Fruit fly (Drosophila melanogaster) whole organism: ENCODE results near the gene cold.

Experiments used
- CG8478 ChIP-seq: fragments of >200 bp; optimal IDR thresholded peaks from 2 replicates; lab custom pipeline; 2018; ENCODE audit warnings: inconsistent platforms
- Dll ChIP-seq: fragments of >200 bp; optimal IDR thresholded peaks from 2 replicates; lab custom pipeline; 2017
- EcR ChIP-seq, 2 experiments: fragments of >200 bp; optimal IDR thresholded peaks; 2 replicates each; lab custom pipeline; 2017; ENCODE audit warnings: missing biosample characterization in 2 of 2, missing genetic modification characterization in 2 of 2, missing genetic modification reagents in 2 of 2
- pan ChIP-seq: fragments of >200 bp; optimal IDR thresholded peaks from 2 replicates; lab custom pipeline; 2017
- psq ChIP-seq: fragments of >200 bp; optimal IDR thresholded peaks from 2 replicates; lab custom pipeline; 2017
- usp ChIP-seq: fragments of >200 bp; optimal IDR thresholded peaks from 2 replicates; lab custom pipeline; 2017; ENCODE audit warnings: missing biosample characterization, missing genetic modification characterization, mixed read lengths

cold gene

DNA sequence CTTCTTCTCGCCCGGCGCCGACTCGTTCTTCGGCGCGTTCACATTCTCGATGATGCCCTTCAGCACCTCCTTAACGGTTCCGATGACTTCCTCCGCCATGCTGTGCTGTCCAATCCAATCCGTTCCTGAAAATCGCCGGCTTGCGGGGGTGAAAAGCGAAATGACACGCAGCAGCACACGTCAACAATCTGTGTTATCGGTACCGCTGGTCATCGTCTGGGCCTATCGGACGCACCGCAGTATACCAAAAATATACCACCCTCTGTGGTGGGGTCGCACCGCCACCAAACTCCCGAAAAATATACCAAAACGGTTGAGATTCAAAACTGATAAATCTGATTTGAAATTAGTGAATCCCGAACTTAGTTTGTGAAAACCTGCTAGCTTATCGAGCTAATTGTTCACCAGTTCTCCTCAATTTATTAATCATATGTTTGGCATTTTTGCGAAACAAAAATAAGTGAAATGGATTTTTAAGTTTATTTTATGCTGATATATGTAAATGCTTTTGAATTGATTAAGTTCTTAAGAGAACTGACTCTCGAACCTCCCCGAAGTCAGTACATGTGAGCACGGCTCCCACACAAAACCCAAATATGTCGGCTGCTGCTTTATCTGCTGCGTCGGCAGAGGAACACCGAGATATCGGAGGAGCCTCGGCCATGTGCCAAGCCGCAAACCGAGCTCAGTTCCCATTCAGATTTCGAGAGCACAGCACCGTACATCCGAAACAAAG lies 29.5 kb upstream of the cold start, which contains the start of the genes Spp and nAChRbeta3:
Gene Spp (minus strand): TSS at position 210 of the 736 bp plus-strand sequence.
Gene nAChRbeta3 (plus strand): TSS at position 686 of the 736 bp plus-strand sequence.
- TF ChIP-seq CG8478 (lab: Kevin White, UChicago) (no peak), psq (no peak), usp (GFP tag; lab: Kevin White, UChicago) (no peak), EcR (GFP tag; optimal IDR thresholded peaks at IDR 0.05; lab: Kevin White, UChicago) (no peak), Dll (lab: Kevin White, UChicago) (no peak), pan (lab: Kevin White, UChicago) (no peak)

DNA sequence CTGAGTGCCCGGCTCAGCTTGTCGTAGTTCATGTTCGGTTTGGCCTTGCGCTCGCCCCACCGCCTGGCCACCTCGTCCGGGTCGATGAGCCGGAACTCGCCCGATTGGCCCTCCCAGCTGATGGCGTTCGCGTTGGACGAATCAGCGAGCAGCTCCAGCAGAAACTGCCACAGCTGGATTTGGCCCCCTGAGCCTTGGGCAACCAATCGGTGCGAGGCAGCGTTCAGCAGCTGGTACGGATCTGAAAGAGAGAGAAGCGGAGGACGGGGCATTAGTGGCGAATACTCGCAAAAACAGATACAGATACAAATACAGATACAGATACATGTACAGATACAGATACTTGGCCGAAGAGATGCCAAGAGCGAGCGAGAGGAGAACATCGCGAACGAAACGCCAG lies 26.1 kb upstream of the cold start:
- TF ChIP-seq CG8478 (lab: Kevin White, UChicago): peak; percentile 34
- TF ChIP-seq Dll (lab: Kevin White, UChicago): no peak
- TF ChIP-seq pan (lab: Kevin White, UChicago): no peak
- no peak for TF ChIP-seq usp (GFP tag; lab: Kevin White, UChicago)

DNA sequence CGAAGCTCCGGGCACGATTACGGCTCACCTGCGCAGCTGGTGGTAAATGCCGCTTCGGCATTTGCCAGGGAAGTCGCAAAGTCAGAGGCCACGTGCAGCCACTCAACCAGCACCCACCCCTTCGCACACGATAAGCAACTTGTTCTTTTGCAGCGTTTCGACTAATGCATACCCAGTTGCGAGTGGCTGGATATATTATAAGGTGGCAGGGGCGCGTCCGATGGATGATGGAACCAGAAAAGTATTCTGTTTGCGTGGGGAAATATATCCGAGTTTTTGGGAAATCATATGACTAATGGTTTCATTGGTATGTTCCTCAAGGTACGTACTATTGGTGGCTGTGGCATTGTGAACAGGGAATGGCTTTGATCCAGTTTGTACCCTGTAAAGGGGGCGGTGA lies 24.5 kb upstream of the cold start:
- TF ChIP-seq usp (GFP tag; lab: Kevin White, UChicago): no peak
- TF ChIP-seq psq: no peak
- TF ChIP-seq pan (lab: Kevin White, UChicago): peak; percentile 64

DNA sequence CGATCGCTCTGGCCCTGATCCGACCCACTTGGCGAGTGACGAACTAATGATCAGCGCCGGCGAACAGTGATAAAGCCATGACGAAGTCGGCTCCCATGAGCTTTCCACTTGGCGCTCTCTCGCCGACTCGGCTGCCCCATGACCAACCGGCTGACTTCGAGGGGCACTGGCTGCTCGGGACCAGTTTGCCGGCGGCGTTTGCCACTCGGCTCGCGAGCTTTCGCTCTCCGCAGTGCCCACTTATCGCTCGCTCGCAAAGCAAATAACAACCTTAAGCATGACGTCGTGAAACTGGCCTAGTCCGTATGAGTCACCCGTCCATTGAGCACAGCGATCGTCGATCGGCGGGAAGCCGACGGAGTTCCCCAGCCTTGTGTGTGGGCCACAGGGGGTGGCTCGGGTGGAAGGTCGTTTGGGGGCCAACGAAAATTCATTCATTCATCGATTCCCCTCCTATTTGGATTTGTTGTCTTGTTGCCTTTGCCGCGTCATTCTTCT lies 21.6 kb upstream of the cold start, which contains the start of gene Ets21C:
Gene Ets21C (minus strand): TSS at position 492 of the 498 bp plus-strand sequence.
- TF ChIP-seq EcR (GFP tag; optimal IDR thresholded peaks at IDR 0.05; lab: Kevin White, UChicago) (no peak), CG8478 (lab: Kevin White, UChicago) (no peak), psq (no peak), pan (lab: Kevin White, UChicago) (no peak), Dll (lab: Kevin White, UChicago) (peak; percentile 83), usp (GFP tag; lab: Kevin White, UChicago) (no peak)

DNA sequence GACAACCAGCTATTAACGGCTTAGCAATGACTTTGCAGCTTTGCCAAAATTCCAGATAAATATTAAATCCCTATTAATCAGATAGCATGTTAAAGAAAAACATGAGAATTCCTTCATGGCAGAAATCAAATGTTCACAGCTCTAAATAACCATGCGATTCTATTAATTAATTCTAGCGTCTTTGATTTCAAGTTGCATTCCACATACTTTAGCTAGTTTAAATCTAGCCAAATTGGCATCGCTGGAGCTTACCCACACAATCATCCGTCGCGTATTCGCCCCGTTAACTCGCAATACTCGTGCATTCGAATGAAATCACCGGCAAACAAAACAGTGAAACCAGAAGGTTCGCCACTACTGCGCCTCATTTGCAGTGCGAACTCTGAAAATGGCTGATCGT lies 14.8 kb upstream of the cold start, which contains the start of gene Tspo:
Gene Tspo (plus strand): TSS at position 302 of the 400 bp plus-strand sequence.
- TF ChIP-seq psq: no peak
- TF ChIP-seq Dll (lab: Kevin White, UChicago): no peak
- no peak for TF ChIP-seq CG8478 (lab: Kevin White, UChicago)
- no peak for TF ChIP-seq usp (GFP tag; lab: Kevin White, UChicago)
- no peak for TF ChIP-seq EcR (GFP tag; optimal IDR thresholded peaks at IDR 0.05; lab: Kevin White, UChicago)
- TF ChIP-seq pan (lab: Kevin White, UChicago): no peak

DNA sequence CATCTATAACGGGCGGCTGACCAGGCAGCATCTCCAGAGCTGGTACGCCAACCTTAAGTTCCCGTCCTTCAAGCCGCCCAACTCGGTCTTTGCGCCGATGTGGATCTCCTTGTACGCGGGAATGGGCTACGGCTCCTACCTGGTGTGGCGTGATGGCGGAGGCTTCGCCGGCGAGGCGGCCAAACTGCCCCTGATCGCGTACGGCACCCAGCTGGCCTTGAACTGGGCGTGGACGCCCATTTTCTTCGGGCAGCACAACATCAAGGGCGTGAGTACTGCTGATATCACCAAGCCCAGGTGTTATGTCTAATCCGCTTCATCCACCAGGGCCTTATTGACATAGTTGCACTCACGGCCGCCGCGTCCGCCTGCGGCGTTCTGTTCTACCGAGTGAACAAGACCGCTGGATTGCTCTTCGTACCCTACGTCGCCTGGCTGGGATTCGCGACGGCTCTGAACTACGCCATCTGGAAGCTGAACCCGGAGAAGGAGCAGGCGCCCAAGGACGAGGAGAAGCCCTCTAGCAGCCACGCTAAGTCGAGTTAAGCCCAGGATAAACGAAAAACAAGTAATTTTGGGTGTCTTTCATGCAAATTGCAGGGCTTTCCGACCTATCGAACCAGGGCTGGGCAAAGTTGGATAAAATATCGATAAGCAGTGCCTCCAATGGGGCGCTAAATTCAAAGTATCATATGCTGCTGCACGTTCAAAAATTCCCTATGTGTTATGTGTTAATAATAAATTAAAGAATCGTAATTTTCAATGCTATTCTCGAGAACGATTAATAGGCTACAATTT lies 14.1 kb upstream of the cold start, which contains the start of gene rempA:
Gene rempA (minus strand): TSS at position 541 of the 798 bp plus-strand sequence.
- no peak for TF ChIP-seq psq
- no peak for TF ChIP-seq CG8478 (lab: Kevin White, UChicago)
- TF ChIP-seq Dll (lab: Kevin White, UChicago): peak; percentile 36
- no peak for TF ChIP-seq EcR (GFP tag; optimal IDR thresholded peaks at IDR 0.05; lab: Kevin White, UChicago)

DNA sequence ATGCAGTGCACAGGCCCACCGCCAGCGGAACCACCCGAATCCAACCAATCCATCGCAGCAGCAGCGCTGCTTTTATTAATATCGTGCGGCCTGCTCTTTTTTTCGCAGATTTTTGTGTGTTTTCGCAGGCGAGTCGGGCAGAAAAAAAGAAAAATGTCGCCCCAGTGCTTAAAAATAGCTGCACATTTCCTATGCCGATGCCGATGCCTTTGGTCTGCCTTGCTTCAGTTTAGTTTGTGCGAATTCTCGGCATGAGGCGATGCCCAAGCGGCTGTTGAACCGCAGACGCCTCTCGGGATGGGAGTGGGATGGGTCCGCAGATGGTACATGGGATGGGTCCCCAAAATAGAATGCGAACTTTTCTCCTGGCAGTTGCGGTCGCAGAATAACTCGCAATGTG lies 10.8 kb upstream of the cold start:
- no peak for TF ChIP-seq EcR (GFP tag; optimal IDR thresholded peaks at IDR 0.05; lab: Kevin White, UChicago)
- no peak for TF ChIP-seq CG8478 (lab: Kevin White, UChicago)
- TF ChIP-seq Dll (lab: Kevin White, UChicago): no peak
- TF ChIP-seq pan (lab: Kevin White, UChicago): no peak
- TF ChIP-seq psq: no peak
- no peak for TF ChIP-seq usp (GFP tag; lab: Kevin White, UChicago)

DNA sequence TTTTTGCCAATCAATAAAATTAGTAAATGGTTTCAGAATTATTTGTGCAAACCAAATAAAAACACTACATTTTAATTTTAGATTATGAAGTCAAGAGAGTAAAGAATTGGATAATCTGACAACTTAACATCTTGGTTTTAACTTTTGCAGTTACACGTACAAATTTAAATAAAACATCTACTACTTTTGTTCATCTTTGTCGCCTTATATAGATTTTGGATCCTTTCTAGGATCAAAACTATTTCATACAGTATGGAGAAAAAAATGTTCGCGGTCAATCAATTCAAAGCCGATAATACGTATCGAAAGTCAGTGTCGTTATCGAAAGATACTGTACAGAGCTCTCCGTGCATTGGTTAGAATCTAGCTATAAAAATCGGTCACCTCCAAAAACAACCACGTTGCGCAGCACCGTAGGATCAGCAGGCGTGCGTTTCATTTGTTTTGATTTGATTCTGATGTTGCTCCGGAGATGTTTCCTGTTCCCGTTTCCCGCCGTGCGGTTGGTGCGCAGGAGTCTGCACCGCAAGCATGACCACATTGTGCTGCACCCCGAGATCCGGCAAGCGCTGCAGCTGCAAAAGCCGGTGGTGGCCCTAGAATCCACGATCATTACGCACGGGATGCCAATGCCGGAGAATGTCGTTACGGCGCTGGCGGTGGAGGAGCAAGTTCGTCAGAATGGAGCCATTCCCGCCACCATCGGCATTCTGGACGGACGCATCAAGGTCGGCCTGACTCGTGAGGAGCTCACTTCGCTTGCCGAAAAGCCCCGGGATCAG lies 10.1 kb upstream of the cold start, which contains the start of the genes uncNacbeta and CG2794:
Gene uncNacbeta (minus strand): TSS at position 51 of the 782 bp plus-strand sequence.
Gene CG2794 (plus strand): TSS at position 395 of the 782 bp plus-strand sequence.
- no peak for TF ChIP-seq CG8478 (lab: Kevin White, UChicago)
- no peak for TF ChIP-seq Dll (lab: Kevin White, UChicago)
- TF ChIP-seq psq: no peak
- TF ChIP-seq pan (lab: Kevin White, UChicago): no peak
- no peak for TF ChIP-seq usp (GFP tag; lab: Kevin White, UChicago)
- TF ChIP-seq EcR (GFP tag; optimal IDR thresholded peaks at IDR 0.05; lab: Kevin White, UChicago): no peak

DNA sequence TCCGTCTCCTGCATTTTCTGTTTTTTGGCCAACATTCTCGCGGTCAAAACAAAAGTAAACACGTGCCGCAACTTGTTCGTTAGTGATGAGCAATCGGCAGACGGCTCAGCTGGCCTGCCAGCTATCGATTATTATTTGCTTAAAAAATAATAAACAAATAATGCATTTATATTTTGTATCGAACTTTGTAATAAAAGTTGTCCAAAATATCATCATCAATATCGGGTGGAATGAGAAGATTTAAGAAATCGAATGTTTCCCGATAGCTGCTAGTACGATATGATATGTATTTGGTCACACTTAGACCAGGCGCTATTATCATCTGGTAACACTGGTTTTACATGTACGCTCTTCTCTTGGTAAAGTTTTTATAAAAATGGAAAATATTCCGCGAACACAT lies 6.1 kb upstream of the cold start, which contains the start of the genes Nle and Sf3b1:
Gene Nle (minus strand): TSS at position 92 of the 400 bp plus-strand sequence.
Gene Sf3b1 (plus strand): TSS at position 311 of the 400 bp plus-strand sequence.
- no peak for TF ChIP-seq Dll (lab: Kevin White, UChicago)
- no peak for TF ChIP-seq EcR (GFP tag; optimal IDR thresholded peaks at IDR 0.05; lab: Kevin White, UChicago)
- no peak for TF ChIP-seq psq
- TF ChIP-seq usp (GFP tag; lab: Kevin White, UChicago): no peak

DNA sequence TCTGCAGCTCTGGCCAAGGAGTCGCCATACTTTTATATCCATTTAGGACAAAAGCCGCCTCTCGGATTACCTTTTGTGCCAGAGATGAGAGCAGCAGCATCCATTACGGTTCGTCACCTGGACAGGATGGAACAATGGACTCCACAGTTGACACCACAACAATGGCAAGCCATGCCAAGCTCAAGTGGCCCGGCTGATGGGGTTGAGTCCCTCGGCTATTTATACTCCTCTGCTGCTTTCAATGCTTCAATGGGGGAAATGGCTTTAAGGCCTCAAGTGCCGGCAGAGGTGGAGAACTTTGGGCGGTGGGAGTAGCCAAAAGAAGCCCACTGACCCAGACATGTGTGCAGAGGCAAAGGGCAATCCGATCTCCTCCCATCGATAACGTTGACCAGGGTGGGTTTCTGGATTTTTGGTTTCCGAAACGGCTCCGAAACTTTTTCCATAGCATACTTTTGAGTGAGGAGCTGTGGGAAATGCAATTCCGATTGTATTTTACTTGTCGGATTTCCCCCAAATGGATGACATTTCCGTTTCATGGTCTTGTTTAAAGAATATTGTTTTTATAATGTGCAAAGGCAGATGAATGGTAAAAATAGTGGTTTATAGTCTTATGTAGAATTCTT lies 2.6 kb downstream of the cold start, which contains the start of gene Ptth:
Gene Ptth (minus strand): TSS at position 338 of the 626 bp plus-strand sequence.
- TF ChIP-seq pan (lab: Kevin White, UChicago) (no peak), usp (GFP tag; lab: Kevin White, UChicago) (no peak), EcR (GFP tag; optimal IDR thresholded peaks at IDR 0.05; lab: Kevin White, UChicago) (no peak), Dll (lab: Kevin White, UChicago) (no peak), CG8478 (lab: Kevin White, UChicago) (no peak), psq (no peak)
